Fruit fly (Drosophila melanogaster): Measurements from ENCODE around the gene kdn.
A peak's percentile ranks its signal among the peaks of the same experiment; 100 is the strongest.

- peak; percentile 76 for TF ChIP-seq pan (optimal IDR thresholded peaks at IDR 0.05)
- no peak for TF ChIP-seq Dll (optimal IDR thresholded peaks at IDR 0.05)
- no peak for TF ChIP-seq usp (GFP tag; optimal IDR thresholded peaks at IDR 0.05)
- TF ChIP-seq psq (optimal IDR thresholded peaks at IDR 0.05): no peak
- no peak for TF ChIP-seq EcR (GFP tag; optimal IDR thresholded peaks at IDR 0.05)
- TF ChIP-seq CG8478 (optimal IDR thresholded peaks at IDR 0.05): no peak
These were observed 7.1 kb upstream of the kdn start for dm6 chrX:6343323-6343722.
